Fruit fly (Drosophila melanogaster) whole organism, embryonic: ENCODE data around the gene CG45081.

Experiments
- Adf1 ChIP-seq: fragments of 200-800 bp; sonication (Bioruptor generic); IDR thresholded peaks from 2 replicates; pipeline ENCODE4 v1.3.6; 2022; ENCODE audit warnings: missing biosample characterization, missing genetic modification characterization
- Atf3 ChIP-seq: fragments of 200-800 bp; sonication (Bioruptor generic); optimal IDR thresholded peaks from 3 replicates; lab custom pipeline; 2016; ENCODE audit warnings: missing biosample characterization, missing genetic modification characterization
- CG10543 ChIP-seq: fragments of 200-800 bp; sonication (Bioruptor generic); optimal IDR thresholded peaks from 3 replicates; lab custom pipeline; 2017; ENCODE audit warnings: missing biosample characterization, mild to moderate bottlenecking, missing genetic modification characterization, moderate library complexity
- CG10654 ChIP-seq: fragments of 200-800 bp; sonication (Bioruptor generic); optimal IDR thresholded peaks from 2 replicates; lab custom pipeline; 2016; ENCODE audit warnings: missing biosample characterization, missing genetic modification characterization
- CG12104 ChIP-seq: fragments of 200-800 bp; sonication (Bioruptor generic); optimal IDR thresholded peaks from 3 replicates; lab custom pipeline; 2016; ENCODE audit warnings: missing biosample characterization, missing genetic modification characterization
- CG12744 ChIP-seq: fragments of 200-800 bp; sonication (Bioruptor generic); optimal IDR thresholded peaks from 2 replicates; lab custom pipeline; 2016; ENCODE audit warnings: missing biosample characterization, missing genetic modification characterization
- CG16813 ChIP-seq: fragments of 200-800 bp; sonication (Bioruptor generic); IDR thresholded peaks from 3 replicates; pipeline ENCODE4 v1.3.6; 2022; ENCODE audit warnings: missing biosample characterization, missing genetic modification characterization; ENCODE audit not compliant: partially characterized antibody
- CG18476 ChIP-seq: fragments of 200-800 bp; sonication (Bioruptor generic); optimal IDR thresholded peaks from 2 replicates; lab custom pipeline; 2016; ENCODE audit warnings: missing biosample characterization, mild to moderate bottlenecking, missing genetic modification characterization
- CG2199 ChIP-seq: fragments of 200-800 bp; sonication (Bioruptor generic); IDR thresholded peaks from 3 replicates; pipeline ENCODE4 v1.3.6; 2022; ENCODE audit warnings: missing biosample characterization, missing genetic modification characterization
- CG3163 ChIP-seq: fragments of 200-800 bp; sonication (Bioruptor generic); optimal IDR thresholded peaks from 3 replicates; lab custom pipeline; 2016; ENCODE audit warnings: missing biosample characterization, missing genetic modification characterization
- CG6175 ChIP-seq: fragments of 200-800 bp; sonication (Bioruptor generic); IDR thresholded peaks from 3 replicates; pipeline ENCODE4 v1.3.6; 2022; ENCODE audit warnings: missing biosample characterization, missing genetic modification characterization
- CG7271 ChIP-seq: fragments of 200-800 bp; sonication (Bioruptor generic); optimal IDR thresholded peaks from 2 replicates; lab custom pipeline; 2018; ENCODE audit warnings: missing biosample characterization, mild to moderate bottlenecking, missing genetic modification characterization, moderate library complexity
- CG7357 ChIP-seq: fragments of 200-800 bp; sonication (Bioruptor generic); IDR thresholded peaks from 3 replicates; pipeline ENCODE4 v1.3.6; 2022; ENCODE audit warnings: missing biosample characterization, missing genetic modification characterization
- D ChIP-seq, 2 experiments: fragments of 200-800 bp in 1 of 2; fragments of >200 bp in 1 of 2; sonication (Bioruptor generic) in 1 of 2; optimal IDR thresholded peaks; 2 replicates in 1 of 2; 3 replicates in 1 of 2; lab custom pipeline; 2017; ENCODE audit warnings: mild to moderate bottlenecking in 1 of 2, missing biosample characterization in 1 of 2, missing genetic modification characterization in 1 of 2, missing genetic modification reagents in 1 of 2
- Drgx ChIP-seq: fragments of 200-800 bp; sonication (Bioruptor generic); IDR thresholded peaks from 2 replicates; pipeline ENCODE4 v1.3.6; 2022; ENCODE audit warnings: missing biosample characterization, missing genetic modification characterization
- ERR ChIP-seq: fragments of 200-800 bp; sonication (Bioruptor generic); optimal IDR thresholded peaks from 2 replicates; lab custom pipeline; 2016; ENCODE audit warnings: missing biosample characterization, missing genetic modification characterization
- Ets65A ChIP-seq: fragments of 200-800 bp; sonication (Bioruptor generic); peaks from one replicate; lab custom pipeline; 2016; ENCODE audit warnings: missing biosample characterization, missing genetic modification characterization
- HLHmδ ChIP-seq: fragments of 200-800 bp; sonication (Bioruptor generic); optimal IDR thresholded peaks from 2 replicates; lab custom pipeline; 2018; ENCODE audit warnings: missing biosample characterization, mild to moderate bottlenecking, missing genetic modification characterization, moderate library complexity
- HmgD ChIP-seq: fragments of 200-800 bp; sonication (Bioruptor generic); optimal IDR thresholded peaks from 3 replicates; lab custom pipeline; 2016; ENCODE audit warnings: missing biosample characterization, missing genetic modification characterization
- HmgZ ChIP-seq: fragments of 200-800 bp; sonication (Bioruptor generic); optimal IDR thresholded peaks from 2 replicates; lab custom pipeline; 2018; ENCODE audit warnings: missing biosample characterization, mild to moderate bottlenecking, missing genetic modification characterization
- Hmr ChIP-seq: fragments of 200-800 bp; sonication (Bioruptor generic); optimal IDR thresholded peaks from 3 replicates; lab custom pipeline; 2017; ENCODE audit warnings: mild to moderate bottlenecking, missing biosample characterization, missing genetic modification reagents, missing genetic modification characterization
- Mes4 ChIP-seq: fragments of 200-800 bp; sonication (Bioruptor generic); optimal IDR thresholded peaks from 2 replicates; lab custom pipeline; 2016; ENCODE audit warnings: missing biosample characterization, missing genetic modification characterization
- Nf-YB ChIP-seq: fragments of 200-800 bp; sonication (Bioruptor generic); optimal IDR thresholded peaks from 3 replicates; lab custom pipeline; 2019; ENCODE audit warnings: missing biosample characterization, mild to moderate bottlenecking, missing genetic modification characterization, moderate library complexity
- NfI ChIP-seq: fragments of 200-800 bp; sonication (Bioruptor generic); optimal IDR thresholded peaks from 3 replicates; lab custom pipeline; 2018; ENCODE audit warnings: missing biosample characterization, mild to moderate bottlenecking, missing genetic modification characterization, moderate library complexity
- PHDP ChIP-seq: fragments of 200-800 bp; sonication (Bioruptor generic); optimal IDR thresholded peaks from 3 replicates; lab custom pipeline; 2018; ENCODE audit warnings: missing biosample characterization, mild to moderate bottlenecking, missing genetic modification characterization, moderate library complexity
- Ptx1 ChIP-seq: fragments of 200-800 bp; sonication (Bioruptor generic); IDR thresholded peaks from 2 replicates; pipeline ENCODE4 v1.3.6; 2022; ENCODE audit warnings: missing biosample characterization, missing genetic modification characterization
- Spps ChIP-seq: fragments of 200-800 bp; sonication (Bioruptor generic); optimal IDR thresholded peaks from 2 replicates; lab custom pipeline; 2018; ENCODE audit warnings: missing biosample characterization, mild to moderate bottlenecking, missing genetic modification characterization
- amos ChIP-seq: fragments of 200-800 bp; sonication (Bioruptor generic); IDR thresholded peaks from 2 replicates; pipeline ENCODE4 v1.3.6; 2022; ENCODE audit warnings: missing biosample characterization, missing genetic modification characterization; ENCODE audit not compliant: partially characterized antibody
- cwo ChIP-seq: fragments of 200-800 bp; sonication (Bioruptor generic); optimal IDR thresholded peaks from 3 replicates; lab custom pipeline; 2017; ENCODE audit warnings: missing biosample characterization, missing genetic modification characterization, mild to moderate bottlenecking, moderate library complexity, missing genetic modification reagents
- dmrt99B ChIP-seq: fragments of 200-800 bp; sonication (Bioruptor generic); optimal IDR thresholded peaks from 2 replicates; lab custom pipeline; 2018; ENCODE audit warnings: missing biosample characterization, mild to moderate bottlenecking, missing genetic modification characterization, moderate library complexity
- ewg ChIP-seq: fragments of 200-800 bp; sonication (Bioruptor generic); optimal IDR thresholded peaks from 3 replicates; lab custom pipeline; 2017; ENCODE audit warnings: mild to moderate bottlenecking, missing biosample characterization, missing genetic modification reagents, missing genetic modification characterization
- fd64A ChIP-seq: fragments of 200-800 bp; sonication (Bioruptor generic); optimal IDR thresholded peaks from 3 replicates; lab custom pipeline; 2018; ENCODE audit warnings: missing biosample characterization, mild to moderate bottlenecking, missing genetic modification characterization
- hb ChIP-seq: fragments of 200-800 bp; sonication (Bioruptor generic); IDR thresholded peaks from 3 replicates; pipeline ENCODE4 v1.3.6; 2022; ENCODE audit warnings: missing biosample characterization, missing genetic modification characterization; ENCODE audit not compliant: partially characterized antibody
- inv ChIP-seq: fragments of 200-800 bp; sonication (Bioruptor generic); IDR thresholded peaks from 2 replicates; pipeline ENCODE4 v1.3.6; 2022; ENCODE audit warnings: missing biosample characterization, missing genetic modification characterization; ENCODE audit not compliant: partially characterized antibody
- jigr1 ChIP-seq: fragments of 200-800 bp; sonication (Bioruptor generic); IDR thresholded peaks from 3 replicates; pipeline ENCODE4 v1.3.6; 2022; ENCODE audit warnings: missing biosample characterization, missing genetic modification characterization
- jumu ChIP-seq: fragments of 200-800 bp; sonication (Bioruptor generic); optimal IDR thresholded peaks from 3 replicates; lab custom pipeline; 2016; ENCODE audit warnings: missing biosample characterization, missing genetic modification characterization
- kah ChIP-seq: fragments of 200-800 bp; sonication (Bioruptor generic); optimal IDR thresholded peaks from 2 replicates; lab custom pipeline; 2018; ENCODE audit warnings: missing biosample characterization, mild to moderate bottlenecking, missing genetic modification characterization
- lilli ChIP-seq: fragments of 200-800 bp; sonication (Bioruptor generic); optimal IDR thresholded peaks from 3 replicates; lab custom pipeline; 2016; ENCODE audit warnings: missing biosample characterization, missing genetic modification characterization
- nom ChIP-seq: fragments of 200-800 bp; sonication (Bioruptor generic); optimal IDR thresholded peaks from 2 replicates; lab custom pipeline; 2017; ENCODE audit warnings: missing biosample characterization, missing genetic modification characterization, mild to moderate bottlenecking, moderate library complexity, missing genetic modification reagents
- odd ChIP-seq: fragments of 200-800 bp; sonication (Bioruptor generic); optimal IDR thresholded peaks from 2 replicates; lab custom pipeline; 2017; ENCODE audit warnings: missing biosample characterization, mild to moderate bottlenecking, missing genetic modification characterization
- org-1 ChIP-seq: fragments of 200-800 bp; sonication (Bioruptor generic); optimal IDR thresholded peaks from 2 replicates; lab custom pipeline; 2017; ENCODE audit warnings: missing biosample characterization, missing genetic modification characterization
- pfk ChIP-seq: fragments of 200-800 bp; sonication (Bioruptor generic); optimal IDR thresholded peaks from 2 replicates; lab custom pipeline; 2018; ENCODE audit warnings: missing biosample characterization, mild to moderate bottlenecking, missing genetic modification characterization, moderate library complexity
- sd ChIP-seq: fragments of 200-800 bp; sonication (Bioruptor generic); optimal IDR thresholded peaks from 3 replicates; lab custom pipeline; 2018; ENCODE audit warnings: missing biosample characterization, mild to moderate bottlenecking, missing genetic modification characterization, moderate library complexity
- sim ChIP-seq: fragments of 200-800 bp; sonication (Bioruptor generic); IDR thresholded peaks from 2 replicates; pipeline ENCODE4 v1.3.6; 2022; ENCODE audit warnings: missing biosample characterization, missing genetic modification characterization
- sima ChIP-seq: fragments of 200-800 bp; sonication (Bioruptor generic); optimal IDR thresholded peaks from 2 replicates; lab custom pipeline; 2016; ENCODE audit warnings: missing biosample characterization, missing genetic modification characterization
- sob ChIP-seq: fragments of 200-800 bp; sonication (Bioruptor generic); IDR thresholded peaks from 2 replicates; pipeline ENCODE4 v1.3.6; 2022; ENCODE audit warnings: missing biosample characterization, missing genetic modification characterization
- sqz ChIP-seq: fragments of 200-800 bp; sonication (Bioruptor generic); optimal IDR thresholded peaks from 3 replicates; lab custom pipeline; 2018; ENCODE audit warnings: missing biosample characterization, mild to moderate bottlenecking, missing genetic modification characterization
- tgo ChIP-seq: fragments of 200-800 bp; sonication (Bioruptor generic); IDR thresholded peaks from 3 replicates; pipeline ENCODE4 v1.3.6; 2022; ENCODE audit warnings: missing biosample characterization, missing genetic modification characterization
- tup ChIP-seq: fragments of 200-800 bp; sonication (Bioruptor generic); optimal IDR thresholded peaks from 2 replicates; lab custom pipeline; 2016; ENCODE audit warnings: missing biosample characterization, mild to moderate bottlenecking, missing genetic modification characterization, moderate library complexity
- zen2 ChIP-seq: fragments of 200-800 bp; sonication (Bioruptor generic); IDR thresholded peaks from 3 replicates; pipeline ENCODE4 v1.3.6; 2022; ENCODE audit warnings: missing biosample characterization, missing genetic modification characterization; ENCODE audit not compliant: partially characterized antibody
- zf30C ChIP-seq: fragments of 200-800 bp; sonication (Bioruptor generic); optimal IDR thresholded peaks from 3 replicates; lab custom pipeline; 2018; ENCODE audit warnings: missing biosample characterization, mild to moderate bottlenecking, missing genetic modification characterization

The CG45081 gene

dm6 chr3L:19216377-19216776, 49.5 kb upstream of the CG45081 start (continued):
- TF ChIP-seq Atf3 (no peak), CG18476 (GFP tag; lab: Kevin White, UChicago) (no peak), Drgx (GFP tag; lab: Robert Waterston, UW) (no peak), CG10654 (no peak), org-1 (no peak), kah (peak; percentile 2), sob (peak; percentile 55; the same call in 1 of the 2 replicates), jigr1 (GFP tag; lab: Robert Waterston, UW) (no peak), PHDP (tag; lab: Kevin White, UChicago) (peak; percentile 67), HmgZ (tag; lab: Kevin White, UChicago) (peak; percentile 11), jumu (no peak), D (optimal IDR thresholded peaks at IDR 0.05; lab: Kevin White, UChicago) (no peak), D (GFP tag; optimal IDR thresholded peaks at IDR 0.05; lab: Kevin White, UChicago) (no peak), dmrt99B (tag; lab: Kevin White, UChicago) (peak; percentile 77), CG7357 (GFP tag; lab: Robert Waterston, UW) (no peak), nom (GFP tag; lab: Kevin White, UChicago) (no peak), Ptx1 (GFP tag; lab: Robert Waterston, UW) (peak; percentile 58), CG12104 (GFP tag; lab: Kevin White, UChicago) (peak; percentile 15), CG7271 (tag; lab: Kevin White, UChicago) (no peak), pfk (GFP tag; lab: Kevin White, UChicago) (no peak), CG12744 (GFP tag; lab: Kevin White, UChicago) (no peak), tup (GFP tag; lab: Kevin White, UChicago) (no peak), CG10543 (GFP tag; lab: Kevin White, UChicago) (no peak), HmgD (GFP tag; lab: Kevin White, UChicago) (no peak), sd (tag; lab: Kevin White, UChicago) (peak; percentile 21), Nf-YB (no peak), amos (no peak), ewg (peak; percentile 10), Spps (tag; lab: Kevin White, UChicago) (no peak), zen2 (GFP tag; lab: Robert Waterston, UW) (no peak), lilli (GFP tag; lab: Kevin White, UChicago) (peak; percentile 20), HLHmδ (GFP tag; lab: Kevin White, UChicago) (no peak), odd (GFP tag; lab: Kevin White, UChicago) (no peak), cwo (GFP tag; lab: Kevin White, UChicago) (peak; percentile 62), NfI (GFP tag; lab: Kevin White, UChicago) (peak; percentile 11), CG16813 (GFP tag; lab: Robert Waterston, UW) (no peak), CG6175 (no peak), fd64A (no peak), sqz (GFP tag; lab: Kevin White, UChicago) (no peak), ERR (GFP tag; lab: Kevin White, UChicago) (no peak), Mes4 (GFP tag; lab: Kevin White, UChicago) (no peak), sim (GFP tag; lab: Robert Waterston, UW) (no peak), sima (GFP tag; lab: Kevin White, UChicago) (no peak), Adf1 (no peak), zf30C (no peak), tgo (GFP tag; lab: Robert Waterston, UW) (peak; percentile 42; the same call in 1 of the 3 replicates), Hmr (GFP tag; lab: Kevin White, UChicago) (peak; percentile 58), inv (GFP tag; lab: Robert Waterston, UW) (no peak), CG2199 (GFP tag; lab: Robert Waterston, UW) (no peak), Ets65A (GFP tag; lab: Kevin White, UChicago) (no peak), CG3163 (GFP tag; lab: Kevin White, UChicago) (no peak), hb (GFP tag; lab: Robert Waterston, UW) (no peak)
